Worm (Caenorhabditis elegans): ENCODE measurements around the gene F43B10.1.

Gene F43B10.1

DNA sequence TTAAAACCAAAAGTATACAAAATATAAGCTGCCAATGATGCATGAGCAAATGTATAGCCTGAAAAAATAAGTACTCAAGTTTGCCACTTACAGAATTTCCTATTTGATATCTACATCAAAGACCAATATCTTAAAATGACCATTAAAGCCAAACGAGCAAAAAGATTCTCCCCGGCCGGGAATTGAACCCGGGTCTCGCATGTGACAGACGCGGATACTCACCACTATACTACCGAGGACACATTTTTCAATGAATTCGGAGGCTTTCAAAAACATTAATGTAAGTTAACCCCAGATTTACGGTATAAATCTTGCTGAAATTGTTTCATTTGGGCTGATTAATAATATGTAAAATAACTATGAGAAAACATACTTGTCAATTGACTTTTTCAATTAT, 44.5 kb downstream of the F43B10.1 start (continued):
- no peak for TF ChIP-seq lsy-27 (tag; optimal IDR thresholded peaks at IDR 0.05; ENCODE audit: borderline replicate concordance, insufficient read depth)
- no peak for TF ChIP-seq pha-4 (tag; optimal IDR thresholded peaks at IDR 0.05)
- no peak for TF ChIP-seq egl-18 (GFP tag; IDR thresholded peaks at IDR 0.05)
- no peak for TF ChIP-seq madf-8 (GFP tag; conservative IDR thresholded peaks at IDR 0.05)
- TF ChIP-seq F33H1.4 (GFP tag; IDR thresholded peaks at IDR 0.05) = no peak
- no peak for TF ChIP-seq xnd-1 (tag; optimal IDR thresholded peaks at IDR 0.05)
- no peak for TF ChIP-seq repo-1 (tag; optimal IDR thresholded peaks at IDR 0.05)
- TF ChIP-seq attf-6 (GFP tag; IDR thresholded peaks at IDR 0.05) = no peak
- no peak for TF ChIP-seq sdz-38 (tag; optimal IDR thresholded peaks at IDR 0.05)
- peak; percentile 28 for TF ChIP-seq F23B12.7 (tag; optimal IDR thresholded peaks at IDR 0.05; ENCODE audit: insufficient read depth)
- TF ChIP-seq F22D6.2 (tag; optimal IDR thresholded peaks at IDR 0.05) = no peak
- TF ChIP-seq madf-3 (GFP tag; IDR thresholded peaks at IDR 0.05) = no peak
- TF ChIP-seq unc-62 (GFP tag; optimal IDR thresholded peaks at IDR 0.05) = no peak
- TF ChIP-seq gei-17 (GFP tag; optimal IDR thresholded peaks at IDR 0.05) = no peak
- no peak for TF ChIP-seq F52B5.7 (tag; optimal IDR thresholded peaks at IDR 0.05)
- TF ChIP-seq hlh-26 (GFP tag; conservative IDR thresholded peaks at IDR 0.05) = no peak
- TF ChIP-seq pbrm-1 (GFP tag; IDR thresholded peaks at IDR 0.05) = peak; percentile 56
- peak; percentile 48 for TF ChIP-seq mxl-1 (tag; optimal IDR thresholded peaks at IDR 0.05)
- TF ChIP-seq zim-3 (tag; optimal IDR thresholded peaks at IDR 0.05) = no peak
- no peak for TF ChIP-seq hlh-12 (tag; optimal IDR thresholded peaks at IDR 0.05)
- no peak for TF ChIP-seq unc-130 (GFP tag; optimal IDR thresholded peaks at IDR 0.05)
- TF ChIP-seq snpc-3.4 (tag; optimal IDR thresholded peaks at IDR 0.05) = peak; percentile 25
- TF ChIP-seq snpc-1.1 (tag; optimal IDR thresholded peaks at IDR 0.05; ENCODE audit: insufficient read depth) = no peak
- TF ChIP-seq dox-1 (GFP tag; IDR thresholded peaks at IDR 0.05) = 0 out of 2 replicates have a peak, but pooled peaks have one; percentile 15
- TF ChIP-seq B0035.1 (tag; optimal IDR thresholded peaks at IDR 0.05) = no peak
- TF ChIP-seq F57C9.4 (tag; optimal IDR thresholded peaks at IDR 0.05) = no peak
- TF ChIP-seq ama-1 (optimal IDR thresholded peaks at IDR 0.05) = no peak
- TF ChIP-seq ama-1 (GFP tag; optimal IDR thresholded peaks at IDR 0.05) = peak in 1 of 2 experiments; percentile 56
- no peak for TF ChIP-seq ets-4 (GFP tag; optimal IDR thresholded peaks at IDR 0.05)
- TF ChIP-seq chd-7 (tag; optimal IDR thresholded peaks at IDR 0.05) = no peak
- no peak for TF ChIP-seq efl-1 (GFP tag; optimal IDR thresholded peaks at IDR 0.05)
- no peak for TF ChIP-seq athp-1 (tag; optimal IDR thresholded peaks at IDR 0.05)
- no peak for TF ChIP-seq ekl-4 (GFP tag; IDR thresholded peaks at IDR 0.05)
- TF ChIP-seq akir-1 (GFP tag; optimal IDR thresholded peaks at IDR 0.05) = no peak
- no peak for TF ChIP-seq lin-35 (GFP tag; optimal IDR thresholded peaks at IDR 0.05)
- no peak for TF ChIP-seq somi-1 (GFP tag; optimal IDR thresholded peaks at IDR 0.05)
- TF ChIP-seq mes-4 (tag; optimal IDR thresholded peaks at IDR 0.05) = no peak
- no peak for TF ChIP-seq F55B11.4 (tag; optimal IDR thresholded peaks at IDR 0.05; ENCODE audit: borderline replicate concordance, insufficient read depth)
- TF ChIP-seq T07F8.4 (tag; optimal IDR thresholded peaks at IDR 0.05) = no peak
- no peak for TF ChIP-seq nhr-27 (tag; optimal IDR thresholded peaks at IDR 0.05)
- TF ChIP-seq ceh-40 (GFP tag; IDR thresholded peaks at IDR 0.05) = 0 out of 2 replicates have a peak, but pooled peaks have one; percentile 8
- no peak for TF ChIP-seq mel-28 (tag; optimal IDR thresholded peaks at IDR 0.05; ENCODE audit: borderline replicate concordance)
- no peak for TF ChIP-seq lsl-1 (GFP tag; optimal IDR thresholded peaks at IDR 0.05)
- TF ChIP-seq ceh-91 (GFP tag; IDR thresholded peaks at IDR 0.05) = no peak; the same call in 1 of the 2 replicates
- no peak for TF ChIP-seq Y95B8A.8 (GFP tag; IDR thresholded peaks at IDR 0.05)
- no peak for TF ChIP-seq lag-1 (GFP tag; IDR thresholded peaks at IDR 0.05)
- no peak for TF ChIP-seq sea-2 (GFP tag; IDR thresholded peaks at IDR 0.05)
- TF ChIP-seq nhr-120 (GFP tag; IDR thresholded peaks at IDR 0.05) = no peak
- peak; percentile 63 for TF ChIP-seq rpc-1 (optimal IDR thresholded peaks at IDR 0.05)
- TF ChIP-seq rpc-1 (tag; optimal IDR thresholded peaks at IDR 0.05) = peak; percentile 89

Data from whole organism, young adult.